Worm (Caenorhabditis elegans): Measurements from ENCODE around the gene sas-6.

sas-6 gene

ce11 chrIV:13782319-13782718, 6.2 kb downstream of the sas-6 start:
- TF ChIP-seq snpc-1.2 (GFP tag; IDR thresholded peaks at IDR 0.05) (peak; percentile 42; the same call in 1 of the 2 replicates), pha-4 (GFP tag; IDR thresholded peaks at IDR 0.05) (0 out of 2 replicates have a peak, but pooled peaks have one; percentile 19), pha-4 (tag; optimal IDR thresholded peaks at IDR 0.05) (no peak), hmg-1.1 (GFP tag; IDR thresholded peaks at IDR 0.05) (no peak)

ce11 chrIV:13778710-13779109, 9.8 kb downstream of the sas-6 start, which contains the start of gene gly-10:
TSS of gene gly-10 (plus strand) at chrIV:13779096.
- no peak for TF ChIP-seq ceh-20 (GFP tag; IDR thresholded peaks at IDR 0.05)
- TF ChIP-seq snpc-1.2 (GFP tag; IDR thresholded peaks at IDR 0.05), result peak; percentile 61

- TF ChIP-seq mep-1 (tag; optimal IDR thresholded peaks at IDR 0.05), result peak; percentile 57
- no peak for TF ChIP-seq ceh-82 (tag; optimal IDR thresholded peaks at IDR 0.05)
- peak; percentile 57 for TF ChIP-seq lin-38 (GFP tag; IDR thresholded peaks at IDR 0.05)
- TF ChIP-seq ztf-7 (tag; optimal IDR thresholded peaks at IDR 0.05), result peak; percentile 84
- TF ChIP-seq hmg-1.1 (GFP tag; IDR thresholded peaks at IDR 0.05), result 0 out of 2 replicates have a peak, but pooled peaks have one; percentile 34
- peak in 1 of 2 experiments; percentile 30 for TF ChIP-seq mdl-1 (tag; optimal IDR thresholded peaks at IDR 0.05)
- TF ChIP-seq nhr-10 (tag; optimal IDR thresholded peaks at IDR 0.05), result no peak
- peak; percentile 80 for TF ChIP-seq dpl-1 (GFP tag; optimal IDR thresholded peaks at IDR 0.05)
- peak in 1 of 2 experiments; percentile 92 for TF ChIP-seq lsy-2 (tag; optimal IDR thresholded peaks at IDR 0.05)
- TF ChIP-seq nhr-6 (tag; optimal IDR thresholded peaks at IDR 0.05), result peak; percentile 71
- TF ChIP-seq mxl-3 (GFP tag; optimal IDR thresholded peaks at IDR 0.05), result no peak
- peak; percentile 8 for TF ChIP-seq unc-130 (GFP tag; optimal IDR thresholded peaks at IDR 0.05)
- peak; percentile 95 for TF ChIP-seq Y48G9A.11 (GFP tag; IDR thresholded peaks at IDR 0.05)
- TF ChIP-seq T20F7.1 (GFP tag; optimal IDR thresholded peaks at IDR 0.05), result peak; percentile 98
- TF ChIP-seq nhr-76 (tag; optimal IDR thresholded peaks at IDR 0.05), result no peak
- TF ChIP-seq ama-1 (optimal IDR thresholded peaks at IDR 0.05), result peak; percentile 4
- TF ChIP-seq arid-1 (GFP tag; conservative IDR thresholded peaks at IDR 0.05), result no peak
- peak; percentile 45 for TF ChIP-seq rbr-2 (tag; optimal IDR thresholded peaks at IDR 0.05)
- peak; percentile 86 for TF ChIP-seq mes-2 (tag; optimal IDR thresholded peaks at IDR 0.05; ENCODE audit: poor library complexity, severe bottlenecking)
- TF ChIP-seq daf-16 (GFP tag; optimal IDR thresholded peaks at IDR 0.05), result no peak
- TF ChIP-seq daf-16 (tag; optimal IDR thresholded peaks at IDR 0.05), result peak; percentile 49
- peak; percentile 43 for TF ChIP-seq nhr-77 (tag; optimal IDR thresholded peaks at IDR 0.05)
- TF ChIP-seq lin-13 (GFP tag; optimal IDR thresholded peaks at IDR 0.05), result peak; percentile 72
- no peak for TF ChIP-seq F10B5.3 (tag; optimal IDR thresholded peaks at IDR 0.05)
- no peak for TF ChIP-seq zfp-2 (tag; optimal IDR thresholded peaks at IDR 0.05)
- TF ChIP-seq fkh-10 (GFP tag; optimal IDR thresholded peaks at IDR 0.05), result peak; percentile 20
- TF ChIP-seq lin-15B (tag; optimal IDR thresholded peaks at IDR 0.05), result no peak
- TF ChIP-seq dve-1 (tag; optimal IDR thresholded peaks at IDR 0.05; ENCODE audit: insufficient read depth), result peak; percentile 72
- peak; percentile 48 for TF ChIP-seq nhr-11 (tag; optimal IDR thresholded peaks at IDR 0.05)
- TF ChIP-seq hlh-30 (tag; optimal IDR thresholded peaks at IDR 0.05; ENCODE audit: insufficient read depth), result peak; percentile 85
- no peak for TF ChIP-seq lin-29 (GFP tag; IDR thresholded peaks at IDR 0.05)
These were observed 11.1 kb downstream of the sas-6 start, which contains the start of gene rpl-18 for ce11 chrIV:13777480-13777879. TSS of gene rpl-18 (plus strand) at chrIV:13777865.

ce11 chrIV:13776745-13777144, 11.8 kb downstream of the sas-6 start:
- peak in 1 of 2 experiments; percentile 88 for TF ChIP-seq unc-62 (GFP tag; optimal IDR thresholded peaks at IDR 0.05 in 1 of 2)
- TF ChIP-seq unc-62 (tag; optimal IDR thresholded peaks at IDR 0.05), result no peak
- TF ChIP-seq snpc-1.2 (GFP tag; IDR thresholded peaks at IDR 0.05), result peak; percentile 43; the same call in 1 of the 2 replicates
- TF ChIP-seq zag-1 (tag; optimal IDR thresholded peaks at IDR 0.05), result no peak
- peak; percentile 18 for TF ChIP-seq aha-1 (tag)
